Worm (Caenorhabditis elegans): ENCODE data around the gene fbxb-95.
A peak's percentile ranks its signal among the peaks of the same experiment; 100 is the strongest.

Gene fbxb-95

DNA sequence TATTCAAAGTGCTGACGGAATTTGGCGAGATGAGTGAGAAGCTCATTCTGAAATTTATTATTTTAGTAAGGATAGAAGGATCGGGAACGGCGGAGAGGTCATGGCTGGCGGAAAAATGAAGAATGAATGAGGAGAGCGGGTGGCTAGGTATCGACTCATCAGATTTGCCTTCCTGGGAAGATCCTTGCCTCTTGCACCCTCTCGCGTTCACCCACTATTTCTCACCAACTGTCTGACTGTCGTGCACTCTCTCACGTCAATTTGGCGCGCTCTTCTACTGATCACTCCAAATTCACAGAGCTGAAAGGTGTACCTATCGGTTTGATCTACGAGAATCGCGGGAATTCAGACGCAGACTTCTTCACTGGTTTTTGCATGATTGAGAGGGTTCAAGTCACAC lies 6.1 kb upstream of the fbxb-95 start, which contains the start of gene fbxb-97 (continued):
- TF ChIP-seq pros-1 (tag; optimal IDR thresholded peaks at IDR 0.05), result no peak

DNA sequence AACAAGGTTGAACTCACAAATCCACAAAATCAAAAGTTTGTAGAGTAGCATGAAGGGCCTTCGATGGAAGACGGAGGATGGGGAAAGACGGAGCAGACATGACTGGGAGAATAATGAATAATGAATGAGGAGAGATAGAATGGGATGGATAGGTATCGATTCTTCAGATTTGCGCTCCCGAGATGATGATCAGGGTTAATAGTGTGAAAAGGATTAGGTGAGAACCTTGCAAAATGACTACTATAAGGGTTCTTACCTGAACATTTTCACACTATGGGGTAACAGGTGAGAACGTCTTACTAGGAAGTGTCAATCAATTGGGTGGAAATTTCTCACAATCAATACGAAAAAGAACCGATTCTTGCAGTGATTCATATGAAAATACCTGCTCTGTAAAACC lies 3.9 kb upstream of the fbxb-95 start, which contains the start of gene fbxb-96:
Gene fbxb-96 (minus strand): TSS at position 101 of the 400 bp plus-strand sequence.
- no peak for TF ChIP-seq hlh-13 (GFP tag; optimal IDR thresholded peaks at IDR 0.05)
- TF ChIP-seq npax-4 (tag; optimal IDR thresholded peaks at IDR 0.05), result no peak
- no peak for TF ChIP-seq K02D7.2 (tag; optimal IDR thresholded peaks at IDR 0.05)
- no peak for TF ChIP-seq ahr-1 (tag; optimal IDR thresholded peaks at IDR 0.05)
- no peak for TF ChIP-seq mec-3 (tag; optimal IDR thresholded peaks at IDR 0.05; ENCODE audit: borderline replicate concordance)
- no peak for TF ChIP-seq unc-42 (tag; optimal IDR thresholded peaks at IDR 0.05)
- no peak for TF ChIP-seq K09A11.1 (tag; optimal IDR thresholded peaks at IDR 0.05; ENCODE audit: insufficient read depth)
- no peak for TF ChIP-seq dmd-4 (tag; optimal IDR thresholded peaks at IDR 0.05; ENCODE audit: borderline replicate concordance)
- TF ChIP-seq hlh-8 (tag; optimal IDR thresholded peaks at IDR 0.05), result no peak
- TF ChIP-seq ceh-48 (tag; optimal IDR thresholded peaks at IDR 0.05), result no peak
- TF ChIP-seq ets-4 (tag; optimal IDR thresholded peaks at IDR 0.05), result no peak
- TF ChIP-seq nhr-232 (tag; optimal IDR thresholded peaks at IDR 0.05), result no peak

- no peak for TF ChIP-seq ttx-3 (tag; optimal IDR thresholded peaks at IDR 0.05)
- TF ChIP-seq elt-2 (tag; optimal IDR thresholded peaks at IDR 0.05), result peak; percentile 89
- TF ChIP-seq sox-2 (GFP tag; IDR thresholded peaks at IDR 0.05), result no peak
- no peak for TF ChIP-seq syd-9 (tag; optimal IDR thresholded peaks at IDR 0.05)
These were observed 3.3 kb upstream of the fbxb-95 start, which contains the start of gene C52E2.3 for ce11 chrII:1850840-1851294. C52E2.3 (plus strand) TSS chrII:1851244.

ce11 chrII:1851716-1852115 lies 2.5 kb upstream of the fbxb-95 start:
- no peak for TF ChIP-seq eyg-1 (tag; optimal IDR thresholded peaks at IDR 0.05)
- no peak for TF ChIP-seq ttx-3 (tag; optimal IDR thresholded peaks at IDR 0.05)
- TF ChIP-seq rnt-1 (tag; optimal IDR thresholded peaks at IDR 0.05), result no peak
- no peak for TF ChIP-seq ceh-24 (tag; optimal IDR thresholded peaks at IDR 0.05)
- TF ChIP-seq K02D7.2 (tag; optimal IDR thresholded peaks at IDR 0.05), result no peak
- no peak for TF ChIP-seq lin-11 (tag; optimal IDR thresholded peaks at IDR 0.05)
- peak; percentile 79 for TF ChIP-seq pqm-1 (tag; optimal IDR thresholded peaks at IDR 0.05)
- TF ChIP-seq elt-2 (tag; optimal IDR thresholded peaks at IDR 0.05), result peak; percentile 99
- TF ChIP-seq elt-4 (tag; optimal IDR thresholded peaks at IDR 0.05), result no peak
- TF ChIP-seq nhr-11 (tag; optimal IDR thresholded peaks at IDR 0.05), result no peak
- TF ChIP-seq madf-2 (tag; optimal IDR thresholded peaks at IDR 0.05), result no peak
- no peak for TF ChIP-seq C08G9.2 (tag; optimal IDR thresholded peaks at IDR 0.05)
- no peak for TF ChIP-seq ceh-30 (tag; optimal IDR thresholded peaks at IDR 0.05)

DNA sequence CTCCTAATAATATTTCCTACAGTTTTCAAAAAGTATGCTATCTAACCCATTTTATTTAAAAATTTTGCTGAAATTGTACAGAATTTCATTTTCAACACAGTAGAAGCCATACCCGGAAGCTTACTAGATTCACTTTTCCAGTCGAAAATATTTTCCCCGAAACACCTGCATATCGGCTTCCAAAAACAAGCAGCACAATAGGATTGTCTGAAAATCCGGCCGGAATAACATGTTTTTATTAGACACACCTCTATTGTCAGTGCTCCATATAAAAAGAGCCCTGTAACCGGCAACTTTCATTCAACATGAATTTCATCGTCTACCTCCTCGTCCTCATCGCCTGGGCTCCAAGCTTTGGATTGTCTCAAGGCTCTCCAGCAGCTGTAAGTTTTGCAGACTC lies 1.7 kb upstream of the fbxb-95 start, which contains the start of gene C52E2.2:
Gene C52E2.2 (plus strand): TSS at position 301 of the 400 bp plus-strand sequence.
- TF ChIP-seq unc-3 (GFP tag; conservative IDR thresholded peaks at IDR 0.05) (no peak), unc-3 (tag; optimal IDR thresholded peaks at IDR 0.05) (no peak), elt-4 (tag; optimal IDR thresholded peaks at IDR 0.05) (no peak), mec-3 (tag; optimal IDR thresholded peaks at IDR 0.05; ENCODE audit: borderline replicate concordance) (no peak), nfya-1 (tag; optimal IDR thresholded peaks at IDR 0.05) (no peak), tbx-2 (tag; optimal IDR thresholded peaks at IDR 0.05) (no peak), npax-4 (tag; optimal IDR thresholded peaks at IDR 0.05) (no peak), ama-1 (optimal IDR thresholded peaks at IDR 0.05) (no peak), pros-1 (tag; optimal IDR thresholded peaks at IDR 0.05) (no peak), pha-2 (tag; optimal IDR thresholded peaks at IDR 0.05) (no peak), elt-2 (tag; optimal IDR thresholded peaks at IDR 0.05) (no peak), sox-4 (tag; optimal IDR thresholded peaks at IDR 0.05) (no peak), fkh-10 (GFP tag; optimal IDR thresholded peaks at IDR 0.05) (no peak)

Data from whole organism, late embryonic.